Worm (Caenorhabditis elegans): ENCODE results near the gene F14H3.14.

F14H3.14 gene

DNA sequence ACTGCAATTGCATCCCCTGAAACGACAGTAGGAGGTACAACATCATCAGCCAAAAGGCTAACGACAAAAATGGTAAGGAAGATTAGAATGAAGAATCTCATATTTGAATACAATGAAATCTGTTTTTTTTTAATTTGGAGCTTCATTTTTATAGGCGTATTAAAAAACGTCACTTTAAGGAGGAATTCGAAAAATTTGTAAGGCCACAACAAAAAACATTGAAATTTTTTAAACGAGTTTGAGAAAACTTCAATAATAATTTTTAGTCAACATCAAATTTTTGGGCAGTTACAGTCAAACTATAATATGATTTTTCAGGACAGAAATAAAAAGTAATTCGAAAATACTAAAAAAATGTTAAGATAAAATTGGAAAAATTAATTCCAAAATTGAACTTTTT lies at the start of gene F14H3.14:
Gene F14H3.14 (minus strand): TSS at position 101 of the 400 bp plus-strand sequence.
- TF ChIP-seq ztf-29 (GFP tag; IDR thresholded peaks at IDR 0.05) (no peak), T22C8.4 (GFP tag; IDR thresholded peaks at IDR 0.05) (no peak), cog-1 (tag; optimal IDR thresholded peaks at IDR 0.05) (no peak), ref-1 (GFP tag; conservative IDR thresholded peaks at IDR 0.05) (no peak), med-1 (GFP tag; optimal IDR thresholded peaks at IDR 0.05; ENCODE audit: insufficient read depth) (no peak), ztf-23 (GFP tag; IDR thresholded peaks at IDR 0.05) (no peak), klf-2 (GFP tag; conservative IDR thresholded peaks at IDR 0.05) (no peak), flt-1 (GFP tag; IDR thresholded peaks at IDR 0.05) (no peak)

DNA sequence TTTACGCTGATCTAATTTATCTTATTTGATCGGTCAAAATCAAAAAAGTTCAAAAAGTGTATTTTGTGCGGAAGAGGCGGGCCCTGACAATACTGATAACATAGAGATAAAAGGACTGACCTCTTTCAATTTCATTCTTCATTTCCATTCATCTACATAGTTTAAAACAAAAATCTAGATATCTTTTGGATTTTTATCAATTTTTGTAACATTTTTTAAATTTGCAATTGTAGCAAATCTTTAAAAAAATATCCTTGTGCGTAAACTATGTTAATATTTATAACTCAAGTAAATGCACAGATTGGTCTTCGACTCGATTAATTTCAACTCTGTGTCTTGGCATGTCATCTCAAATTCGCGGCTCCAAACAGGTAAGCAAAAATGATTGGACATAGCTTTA lies 40.9 kb upstream of the F14H3.14 start, which contains the start of gene argk-1:
Gene argk-1 (plus strand): TSS at position 301 of the 400 bp plus-strand sequence.
- TF ChIP-seq ztf-29 (GFP tag; IDR thresholded peaks at IDR 0.05) (no peak), cog-1 (tag; optimal IDR thresholded peaks at IDR 0.05) (no peak), med-1 (GFP tag; optimal IDR thresholded peaks at IDR 0.05; ENCODE audit: insufficient read depth) (no peak), flt-1 (GFP tag; IDR thresholded peaks at IDR 0.05) (no peak), klf-2 (GFP tag; conservative IDR thresholded peaks at IDR 0.05) (no peak), T22C8.4 (GFP tag; IDR thresholded peaks at IDR 0.05) (no peak), ztf-23 (GFP tag; IDR thresholded peaks at IDR 0.05) (no peak), tab-1 (GFP tag; IDR thresholded peaks at IDR 0.05) (no peak), ref-1 (GFP tag; conservative IDR thresholded peaks at IDR 0.05) (no peak)

DNA sequence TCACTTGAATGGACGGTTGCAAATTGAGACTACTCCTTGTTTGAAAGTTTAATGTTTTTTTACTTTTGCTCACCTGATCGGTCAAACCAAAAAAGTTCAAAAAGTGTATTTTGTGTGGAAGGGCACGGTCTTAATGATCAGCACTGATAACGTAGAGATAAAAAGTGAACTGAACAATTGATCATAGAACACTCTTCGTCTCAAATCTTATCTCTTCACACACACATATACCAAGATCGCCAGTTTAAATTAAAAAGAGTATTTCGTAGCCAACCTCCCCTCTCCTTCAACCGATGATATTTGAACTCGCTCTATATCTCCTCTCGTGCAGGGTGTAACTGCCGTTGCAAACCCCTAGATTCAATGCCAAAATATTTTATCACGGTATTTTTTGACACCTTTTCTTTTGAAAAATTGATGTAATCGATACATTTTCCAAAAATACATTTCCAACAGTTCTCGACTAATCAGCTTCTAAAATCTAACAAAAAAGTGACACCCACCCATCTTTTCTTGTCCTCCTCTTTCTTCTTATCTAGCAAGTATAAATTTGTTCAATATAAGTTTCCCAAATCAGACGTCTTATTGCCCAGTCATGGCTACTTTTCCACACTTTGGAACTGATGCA lies 37.5 kb upstream of the F14H3.14 start, which contains the start of gene cth-1:
Gene cth-1 (plus strand): TSS at position 578 of the 628 bp plus-strand sequence.
- TF ChIP-seq ztf-23 (GFP tag; IDR thresholded peaks at IDR 0.05) (no peak), klf-2 (GFP tag; conservative IDR thresholded peaks at IDR 0.05) (no peak), ref-1 (GFP tag; conservative IDR thresholded peaks at IDR 0.05) (no peak), med-1 (GFP tag; optimal IDR thresholded peaks at IDR 0.05; ENCODE audit: insufficient read depth) (no peak), tab-1 (GFP tag; IDR thresholded peaks at IDR 0.05) (no peak), flt-1 (GFP tag; IDR thresholded peaks at IDR 0.05) (no peak), cog-1 (tag; optimal IDR thresholded peaks at IDR 0.05) (no peak)

DNA sequence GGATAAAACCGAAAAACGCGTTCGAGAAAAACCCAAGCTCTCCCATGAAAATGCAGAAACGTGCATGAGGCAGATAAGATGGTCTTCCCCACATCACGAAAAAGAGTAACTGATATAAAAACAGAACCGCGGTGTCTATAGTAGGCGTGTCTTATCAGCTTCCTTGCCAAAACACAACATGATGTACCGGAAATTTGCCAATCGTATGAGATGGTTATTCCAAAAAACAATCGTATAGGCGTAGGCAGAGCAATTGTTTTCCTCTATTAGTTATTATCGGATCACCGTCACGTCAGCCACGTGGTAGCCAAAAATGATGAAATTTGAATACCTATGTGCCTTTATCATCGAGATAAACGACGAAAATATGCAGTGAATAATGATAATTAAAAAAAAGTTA lies 36.8 kb upstream of the F14H3.14 start, which contains the start of gene str-7:
Gene str-7 (minus strand): TSS at position 101 of the 400 bp plus-strand sequence.
- TF ChIP-seq tab-1 (GFP tag; IDR thresholded peaks at IDR 0.05) (no peak), cog-1 (tag; optimal IDR thresholded peaks at IDR 0.05) (no peak), T22C8.4 (GFP tag; IDR thresholded peaks at IDR 0.05) (no peak), med-1 (GFP tag; optimal IDR thresholded peaks at IDR 0.05; ENCODE audit: insufficient read depth) (no peak), flt-1 (GFP tag; IDR thresholded peaks at IDR 0.05) (no peak), ref-1 (GFP tag; conservative IDR thresholded peaks at IDR 0.05) (no peak), ztf-23 (GFP tag; IDR thresholded peaks at IDR 0.05) (no peak), ztf-29 (GFP tag; IDR thresholded peaks at IDR 0.05) (no peak), klf-2 (GFP tag; conservative IDR thresholded peaks at IDR 0.05) (no peak)

DNA sequence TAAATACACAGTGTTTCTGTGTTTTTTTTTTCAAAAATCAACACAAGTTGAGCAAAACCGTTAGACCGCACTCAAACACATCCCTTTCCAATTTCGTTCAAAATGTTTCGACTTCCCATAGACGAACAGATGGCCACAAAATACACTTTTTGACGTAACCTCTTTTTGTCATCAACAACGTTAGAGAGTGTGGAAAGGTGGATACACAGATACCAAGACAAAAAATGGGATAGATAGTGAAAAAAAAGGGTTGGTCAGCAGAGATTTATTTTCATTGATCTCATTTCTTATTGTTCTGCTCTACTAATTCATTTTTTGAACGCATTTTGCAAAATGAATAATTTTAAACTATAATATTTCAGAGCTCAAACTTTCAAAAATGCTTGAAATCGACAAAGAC lies 32.2 kb upstream of the F14H3.14 start:
- TF ChIP-seq ztf-23 (GFP tag; IDR thresholded peaks at IDR 0.05) (no peak), T22C8.4 (GFP tag; IDR thresholded peaks at IDR 0.05) (no peak), tab-1 (GFP tag; IDR thresholded peaks at IDR 0.05) (no peak), ztf-29 (GFP tag; IDR thresholded peaks at IDR 0.05) (no peak), cog-1 (tag; optimal IDR thresholded peaks at IDR 0.05) (no peak), med-1 (GFP tag; optimal IDR thresholded peaks at IDR 0.05; ENCODE audit: insufficient read depth) (no peak), flt-1 (GFP tag; IDR thresholded peaks at IDR 0.05) (no peak), klf-2 (GFP tag; conservative IDR thresholded peaks at IDR 0.05) (no peak), ref-1 (GFP tag; conservative IDR thresholded peaks at IDR 0.05) (no peak)

DNA sequence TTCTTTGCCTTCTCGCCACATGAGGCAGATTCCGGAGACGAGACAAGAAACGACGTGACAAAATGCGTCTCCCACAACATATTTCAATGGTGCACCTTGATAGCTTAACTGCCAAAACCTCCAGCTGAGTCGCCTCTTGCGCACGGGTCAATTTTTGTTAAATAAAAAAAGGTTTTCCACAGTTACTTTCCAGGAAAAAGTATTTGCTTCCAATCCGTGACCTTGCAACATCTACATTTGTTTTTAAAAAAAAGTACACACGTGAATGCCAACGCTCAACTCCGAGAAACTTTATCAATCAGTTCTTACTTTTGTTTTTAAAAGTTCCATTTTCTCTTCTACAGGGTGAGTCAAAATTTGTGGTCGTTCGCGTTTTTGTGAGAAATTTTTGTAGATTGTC lies 31.6 kb upstream of the F14H3.14 start, which contains the start of gene F22B8.7:
Gene F22B8.7 (plus strand): TSS at position 301 of the 400 bp plus-strand sequence.
- TF ChIP-seq T22C8.4 (GFP tag; IDR thresholded peaks at IDR 0.05) (no peak), ref-1 (GFP tag; conservative IDR thresholded peaks at IDR 0.05) (no peak)

DNA sequence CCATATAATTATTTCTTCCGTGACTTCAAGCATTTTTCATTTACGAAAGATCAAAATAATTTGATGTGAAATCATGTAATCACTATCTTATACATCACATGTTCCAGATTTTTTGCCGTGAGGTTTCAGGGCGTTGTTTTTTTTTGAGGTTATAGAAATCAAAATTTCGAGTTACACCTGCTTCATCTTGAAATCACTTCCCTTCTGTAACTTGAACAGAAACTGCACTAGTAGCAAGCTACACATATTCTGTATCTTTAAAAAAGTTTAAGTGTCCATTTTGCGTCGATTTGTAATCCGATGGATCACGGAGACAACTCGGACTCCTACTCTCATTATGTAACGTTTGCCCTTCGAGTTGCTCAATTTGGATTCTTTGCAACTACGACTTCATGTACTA lies 28.0 kb upstream of the F14H3.14 start, which contains the start of gene F22B8.3:
Gene F22B8.3 (plus strand): TSS at position 301 of the 400 bp plus-strand sequence.
- TF ChIP-seq T22C8.4 (GFP tag; IDR thresholded peaks at IDR 0.05) (no peak), ztf-29 (GFP tag; IDR thresholded peaks at IDR 0.05) (no peak), ref-1 (GFP tag; conservative IDR thresholded peaks at IDR 0.05) (no peak), ztf-23 (GFP tag; IDR thresholded peaks at IDR 0.05) (no peak), flt-1 (GFP tag; IDR thresholded peaks at IDR 0.05) (no peak), med-1 (GFP tag; optimal IDR thresholded peaks at IDR 0.05; ENCODE audit: insufficient read depth) (no peak), cog-1 (tag; optimal IDR thresholded peaks at IDR 0.05) (no peak), klf-2 (GFP tag; conservative IDR thresholded peaks at IDR 0.05) (no peak), tab-1 (GFP tag; IDR thresholded peaks at IDR 0.05) (no peak)

DNA sequence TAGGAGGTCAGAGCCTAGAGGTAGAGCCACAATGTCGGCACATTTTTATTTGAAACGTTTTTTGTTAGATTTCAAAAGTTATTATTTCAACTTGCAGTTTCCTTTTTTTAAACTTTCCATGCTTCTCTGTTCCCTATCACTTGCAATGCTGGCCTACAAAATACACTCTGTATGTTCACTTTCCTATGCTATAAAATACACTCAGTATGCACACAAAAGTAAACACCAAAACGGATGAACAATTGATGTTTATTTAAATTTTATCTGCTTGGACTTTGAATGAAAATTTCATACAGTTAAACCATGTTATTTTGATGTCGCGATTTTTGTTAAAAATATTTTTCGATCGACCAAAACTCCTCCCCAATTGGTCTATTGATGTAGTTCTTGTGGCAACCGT lies 18.0 kb upstream of the F14H3.14 start:
- TF ChIP-seq ref-1 (GFP tag; conservative IDR thresholded peaks at IDR 0.05) (no peak), ztf-29 (GFP tag; IDR thresholded peaks at IDR 0.05) (no peak), ztf-23 (GFP tag; IDR thresholded peaks at IDR 0.05) (no peak), med-1 (GFP tag; optimal IDR thresholded peaks at IDR 0.05; ENCODE audit: insufficient read depth) (no peak), tab-1 (GFP tag; IDR thresholded peaks at IDR 0.05) (no peak)

DNA sequence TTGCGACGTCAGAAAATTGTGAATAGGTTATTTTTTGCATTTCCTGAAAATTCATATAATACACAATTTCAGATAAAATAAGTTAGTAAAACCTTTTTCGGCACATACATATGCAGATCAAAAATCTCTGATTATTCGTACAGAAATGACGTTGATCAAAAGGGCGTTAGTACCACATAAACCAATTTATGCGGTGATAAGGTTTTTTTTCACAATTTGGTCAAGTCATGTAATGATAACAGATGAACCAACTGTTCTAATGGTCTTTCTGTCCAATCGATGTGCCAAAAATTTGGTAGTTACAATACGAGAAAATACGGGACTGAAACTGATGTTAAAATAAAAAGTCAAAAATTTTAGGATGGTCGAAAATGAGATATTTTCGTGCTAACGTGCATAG lies 17.4 kb upstream of the F14H3.14 start:
- TF ChIP-seq klf-2 (GFP tag; conservative IDR thresholded peaks at IDR 0.05) (no peak), ztf-23 (GFP tag; IDR thresholded peaks at IDR 0.05) (no peak), cog-1 (tag; optimal IDR thresholded peaks at IDR 0.05) (no peak), flt-1 (GFP tag; IDR thresholded peaks at IDR 0.05) (no peak), tab-1 (GFP tag; IDR thresholded peaks at IDR 0.05) (no peak), T22C8.4 (GFP tag; IDR thresholded peaks at IDR 0.05) (no peak), med-1 (GFP tag; optimal IDR thresholded peaks at IDR 0.05; ENCODE audit: insufficient read depth) (no peak), ref-1 (GFP tag; conservative IDR thresholded peaks at IDR 0.05) (no peak), ztf-29 (GFP tag; IDR thresholded peaks at IDR 0.05) (no peak)

DNA sequence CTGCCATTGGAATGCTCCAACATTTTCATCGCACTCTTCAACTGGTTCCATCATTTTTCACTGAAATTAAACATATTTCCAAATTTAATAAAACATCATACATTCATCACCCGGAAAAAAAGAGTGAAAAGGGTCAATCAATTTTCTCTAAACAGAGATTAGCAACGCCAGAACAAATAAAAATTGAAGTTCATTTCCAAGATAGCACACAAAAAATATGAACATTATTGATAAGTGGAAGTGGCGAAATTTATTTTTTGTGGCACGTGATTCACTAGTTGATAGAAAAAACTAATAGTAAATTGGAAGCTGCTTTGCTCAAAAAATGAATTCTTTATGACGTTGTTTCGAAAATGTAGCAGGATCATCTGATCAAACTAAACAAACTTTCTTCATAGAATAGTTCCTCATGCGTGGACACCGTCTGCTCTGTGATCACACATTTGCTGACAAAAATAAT lies 12.6 kb upstream of the F14H3.14 start, which contains the start of the genes F14H3.12 and srj-29:
Gene F14H3.12 (minus strand): TSS at position 74 of the 460 bp plus-strand sequence.
Gene srj-29 (plus strand): TSS at position 410 of the 460 bp plus-strand sequence.
- TF ChIP-seq cog-1 (tag; optimal IDR thresholded peaks at IDR 0.05) (no peak), ztf-23 (GFP tag; IDR thresholded peaks at IDR 0.05) (no peak), ztf-29 (GFP tag; IDR thresholded peaks at IDR 0.05) (no peak), klf-2 (GFP tag; conservative IDR thresholded peaks at IDR 0.05) (no peak), tab-1 (GFP tag; IDR thresholded peaks at IDR 0.05) (no peak), ref-1 (GFP tag; conservative IDR thresholded peaks at IDR 0.05) (no peak), flt-1 (GFP tag; IDR thresholded peaks at IDR 0.05) (no peak), T22C8.4 (GFP tag; IDR thresholded peaks at IDR 0.05) (no peak), med-1 (GFP tag; optimal IDR thresholded peaks at IDR 0.05; ENCODE audit: insufficient read depth) (no peak)

Measured in whole organism, midembryonic.